Fruit fly (Drosophila melanogaster): Measurements from ENCODE around the gene CG9500.
A peak's percentile ranks its signal among the peaks of the same experiment; 100 is the strongest.

CG9500 gene

DNA sequence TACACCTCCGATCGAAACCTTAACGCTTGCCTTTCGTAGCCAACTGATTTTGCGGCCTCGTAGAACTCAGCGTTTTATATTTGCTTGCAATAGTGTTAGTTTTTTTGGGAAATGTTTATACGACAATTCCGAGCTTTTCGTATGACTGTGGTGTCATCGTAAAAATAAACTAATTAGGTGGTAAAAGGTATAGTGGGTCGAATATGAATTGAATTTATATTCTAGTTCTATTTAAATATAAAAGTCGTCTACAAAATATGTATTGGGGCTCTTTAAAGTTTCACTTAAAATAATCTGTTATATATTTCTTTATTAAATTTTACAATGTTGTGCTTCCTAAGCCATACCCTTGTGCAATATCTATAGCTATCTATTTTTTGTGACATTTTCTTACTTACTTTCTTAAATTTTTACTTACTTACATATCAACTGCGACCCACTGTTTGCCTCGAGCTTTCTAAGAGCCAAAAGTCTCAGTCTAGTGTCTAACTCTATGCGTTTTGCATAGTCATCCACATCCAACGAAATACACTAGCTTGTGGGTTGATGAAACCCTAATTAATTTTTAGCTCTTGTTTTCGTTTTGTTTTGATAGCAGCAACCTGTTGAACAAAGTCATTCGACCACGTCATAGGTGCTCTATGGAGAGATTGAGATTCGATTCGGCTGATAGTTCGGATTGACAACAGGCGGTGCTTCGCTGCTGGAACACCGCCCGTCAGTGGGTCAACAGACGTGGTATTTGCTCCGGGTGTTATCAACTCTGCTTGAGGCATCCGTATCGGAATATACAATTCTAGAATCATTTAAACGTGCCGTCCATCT, 6.9 kb downstream of the CG9500 start, which contains the start of gene CG9498 (continued):
- TF ChIP-seq klu (GFP tag; IDR thresholded peaks at IDR 0.05) (no peak; the same call in 1 of the 2 replicates), CG10147 (GFP tag; optimal IDR thresholded peaks at IDR 0.05) (peak; percentile 81), CG3065 (GFP tag; optimal IDR thresholded peaks at IDR 0.05) (no peak), CG30403 (GFP tag; optimal IDR thresholded peaks at IDR 0.05) (peak; percentile 80), CG18764 (GFP tag; optimal IDR thresholded peaks at IDR 0.05) (no peak), maf-S (GFP tag; optimal IDR thresholded peaks at IDR 0.05) (no peak), CG17359 (tag; optimal IDR thresholded peaks at IDR 0.05) (peak; percentile 86), sug (tag; optimal IDR thresholded peaks at IDR 0.05) (no peak), CG15479 (GFP tag; optimal IDR thresholded peaks at IDR 0.05) (no peak), Rx (GFP tag; IDR thresholded peaks at IDR 0.05) (peak; percentile 66), da (GFP tag; optimal IDR thresholded peaks at IDR 0.05) (no peak), grn (GFP tag; optimal IDR thresholded peaks at IDR 0.05) (peak; percentile 92), CG15696 (tag; optimal IDR thresholded peaks at IDR 0.05) (peak; percentile 57), ap (GFP tag; IDR thresholded peaks at IDR 0.05) (peak; percentile 30; the same call in 1 of the 2 replicates), CG1602 (GFP tag; optimal IDR thresholded peaks at IDR 0.05) (peak; percentile 56), tna (GFP tag; IDR thresholded peaks at IDR 0.05; ENCODE audit: partially characterized antibody) (no peak), dati (GFP tag; IDR thresholded peaks at IDR 0.05) (no peak), HLH3B (GFP tag; IDR thresholded peaks at IDR 0.05) (peak; percentile 84), bowl (GFP tag; IDR thresholded peaks at IDR 0.05) (peak; percentile 47; the same call in 1 of the 2 replicates), esg (GFP tag; conservative IDR thresholded peaks at IDR 0.05) (peak; percentile 81), ssp (GFP tag; IDR thresholded peaks at IDR 0.05) (no peak; the same call in 1 of the 2 replicates), insv (GFP tag; optimal IDR thresholded peaks at IDR 0.05) (no peak), CG8388 (GFP tag; optimal IDR thresholded peaks at IDR 0.05) (peak; percentile 60), HLH54F (GFP tag; optimal IDR thresholded peaks at IDR 0.05) (no peak), Sry-β (GFP tag; optimal IDR thresholded peaks at IDR 0.05) (no peak), nmo (GFP tag; optimal IDR thresholded peaks at IDR 0.05) (peak; percentile 74), CG18619 (GFP tag; optimal IDR thresholded peaks at IDR 0.05) (peak; percentile 77), trem (tag; optimal IDR thresholded peaks at IDR 0.05) (peak; percentile 40), oc (tag; optimal IDR thresholded peaks at IDR 0.05) (peak; percentile 24), gcm2 (GFP tag; optimal IDR thresholded peaks at IDR 0.05) (no peak), Sry-δ (GFP tag; optimal IDR thresholded peaks at IDR 0.05) (no peak), Xrp1 (GFP tag; IDR thresholded peaks at IDR 0.05) (peak; percentile 67), NC2α (GFP tag; optimal IDR thresholded peaks at IDR 0.05) (no peak), CG1792 (GFP tag; optimal IDR thresholded peaks at IDR 0.05) (no peak), CG10979 (tag; optimal IDR thresholded peaks at IDR 0.05) (peak; percentile 62), nom (GFP tag; optimal IDR thresholded peaks at IDR 0.05) (no peak), cg (GFP tag; optimal IDR thresholded peaks at IDR 0.05) (peak; percentile 14), CG14965 (GFP tag; optimal IDR thresholded peaks at IDR 0.05; ENCODE audit: borderline replicate concordance) (no peak), CG18262 (tag; optimal IDR thresholded peaks at IDR 0.05) (peak; percentile 83), CG32532 (GFP tag; IDR thresholded peaks at IDR 0.05) (peak; percentile 95), ara (GFP tag; IDR thresholded peaks at IDR 0.05) (peak; percentile 51), fu2 (GFP tag; optimal IDR thresholded peaks at IDR 0.05) (peak; percentile 24), chif (GFP tag; optimal IDR thresholded peaks at IDR 0.05) (no peak), B-H2 (GFP tag; optimal IDR thresholded peaks at IDR 0.05) (peak; percentile 76), pros (GFP tag; optimal IDR thresholded peaks at IDR 0.05) (no peak), CG8290 (GFP tag; optimal IDR thresholded peaks at IDR 0.05) (peak; percentile 21), CG8290 (tag; optimal IDR thresholded peaks at IDR 0.05) (peak in 1 of 2 experiments; percentile 9), CG9817 (tag; optimal IDR thresholded peaks at IDR 0.05) (peak; percentile 74), CG2202 (tag; optimal IDR thresholded peaks at IDR 0.05) (no peak)

All from whole organism, embryonic.